Worm (Caenorhabditis elegans) whole organism, midembryonic: Measurements from ENCODE around the gene ugt-45.

Experiments
- cog-1 ChIP-seq: sonication (generic microtip); optimal IDR thresholded peaks from 2 replicates; lab custom pipeline; 2016; ENCODE audit warnings: missing genetic modification characterization, missing compliant biosample characterization
- flt-1 ChIP-seq: fragments of 200-800 bp; sonication (Bioruptor generic); IDR thresholded peaks from 2 replicates; pipeline ENCODE4 v1.3.6; 2022; ENCODE audit warnings: missing genetic modification characterization, missing compliant biosample characterization
- ref-1 ChIP-seq: fragments of 200-800 bp; sonication (Bioruptor generic); conservative IDR thresholded peaks from 2 replicates; pipeline ENCODE4 v1.3.6; 2022; ENCODE audit warnings: missing genetic modification reagents, missing genetic modification characterization, missing compliant biosample characterization
- ztf-29 ChIP-seq: fragments of 200-800 bp; sonication (Bioruptor generic); IDR thresholded peaks from 2 replicates; pipeline ENCODE4 v1.3.6; 2022; ENCODE audit warnings: missing genetic modification reagents, missing genetic modification characterization, missing compliant biosample characterization

ce11 chrIV:3767749-3768148 lies 16.8 kb upstream of the ugt-45 start:
- TF ChIP-seq ref-1 (GFP tag; lab: Robert Waterston, UW), result no peak
- no peak for TF ChIP-seq cog-1 (tag; lab: Kevin White, UChicago)
- no peak for TF ChIP-seq ztf-29 (GFP tag; lab: Robert Waterston, UW)
- no peak for TF ChIP-seq flt-1 (GFP tag; lab: Robert Waterston, UW)
